Fruit fly (Drosophila melanogaster): ENCODE measurements around the gene CG14321.

Gene CG14321

DNA sequence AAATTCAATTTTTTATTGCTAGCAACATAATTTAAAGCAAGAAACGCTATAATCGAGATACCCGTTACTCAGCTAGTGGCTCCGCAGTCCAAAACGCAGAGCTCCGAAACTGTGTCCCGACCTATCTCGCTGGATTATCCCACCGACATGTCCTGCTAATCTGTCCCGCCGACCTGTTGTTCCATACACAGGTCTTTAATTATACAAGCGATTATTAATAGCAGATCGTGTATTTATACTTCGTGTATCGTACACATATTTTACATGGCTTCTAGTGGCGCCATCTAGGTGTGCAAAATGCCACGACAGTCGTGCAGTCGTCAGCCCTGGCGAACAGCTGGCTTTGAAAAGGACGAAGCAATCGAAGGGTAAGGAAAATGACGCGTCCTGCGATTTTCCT lies at the start of gene CG14321:
Gene CG14321, plus strand, starts transcription at position 338 of the 400 bp plus-strand sequence.
- TF ChIP-seq CG11504 (tag; optimal IDR thresholded peaks at IDR 0.05) (peak; percentile 22), CG11696 (GFP tag; IDR thresholded peaks at IDR 0.05) (no peak), CG15073 (GFP tag; optimal IDR thresholded peaks at IDR 0.05) (no peak), mirr (GFP tag; optimal IDR thresholded peaks at IDR 0.05) (no peak), CG4820 (GFP tag; optimal IDR thresholded peaks at IDR 0.05) (no peak), chn (GFP tag; optimal IDR thresholded peaks at IDR 0.05) (no peak), Dek (tag; optimal IDR thresholded peaks at IDR 0.05) (no peak), CG34422 (GFP tag; IDR thresholded peaks at IDR 0.05) (no peak; the same call in 2 of the 3 replicates), CG15269 (tag; optimal IDR thresholded peaks at IDR 0.05) (no peak), CG12236 (GFP tag; optimal IDR thresholded peaks at IDR 0.05) (no peak), H2.0 (GFP tag; IDR thresholded peaks at IDR 0.05) (no peak; the same call in 1 of the 2 replicates), vfl (GFP tag; optimal IDR thresholded peaks at IDR 0.05) (no peak), CG5953 (GFP tag; IDR thresholded peaks at IDR 0.05) (no peak), Ssrp (tag; optimal IDR thresholded peaks at IDR 0.05) (no peak), CG16813 (GFP tag; IDR thresholded peaks at IDR 0.05; ENCODE audit: partially characterized antibody) (peak; percentile 64), Chrac-16 (GFP tag; optimal IDR thresholded peaks at IDR 0.05) (no peak), pros (GFP tag; optimal IDR thresholded peaks at IDR 0.05) (no peak), CG13287 (GFP tag; IDR thresholded peaks at IDR 0.05; ENCODE audit: partially characterized antibody) (peak; percentile 49), CG42726 (GFP tag; IDR thresholded peaks at IDR 0.05; ENCODE audit: partially characterized antibody) (peak; percentile 82), mld (GFP tag; IDR thresholded peaks at IDR 0.05; ENCODE audit: partially characterized antibody) (peak; percentile 65; the same call in 1 of the 3 replicates), Atf6 (GFP tag; IDR thresholded peaks at IDR 0.05) (no peak), sc (optimal IDR thresholded peaks at IDR 0.05) (no peak), sc (GFP tag; optimal IDR thresholded peaks at IDR 0.05) (no peak), sens-2 (GFP tag; IDR thresholded peaks at IDR 0.05) (no peak), CG13894 (tag; optimal IDR thresholded peaks at IDR 0.05) (no peak), Bteb2 (GFP tag; optimal IDR thresholded peaks at IDR 0.05) (no peak), CG2678 (tag; optimal IDR thresholded peaks at IDR 0.05) (no peak), Xbp1 (GFP tag; optimal IDR thresholded peaks at IDR 0.05) (peak; percentile 19), fd102C (GFP tag; optimal IDR thresholded peaks at IDR 0.05) (no peak), CG6791 (GFP tag; IDR thresholded peaks at IDR 0.05; ENCODE audit: partially characterized antibody) (peak; percentile 58; the same call in 2 of the 3 replicates), HmgD (GFP tag; optimal IDR thresholded peaks at IDR 0.05) (peak; percentile 12), CG17612 (GFP tag; IDR thresholded peaks at IDR 0.05) (no peak), cwo (GFP tag; optimal IDR thresholded peaks at IDR 0.05) (no peak), prd (optimal IDR thresholded peaks at IDR 0.05) (no peak), prd (GFP tag; IDR thresholded peaks at IDR 0.05) (peak; percentile 14; the same call in 1 of the 3 replicates), Opbp (GFP tag; IDR thresholded peaks at IDR 0.05; ENCODE audit: partially characterized antibody) (peak; percentile 71; the same call in 2 of the 3 replicates), lov (optimal IDR thresholded peaks at IDR 0.05) (no peak), lov (GFP tag; IDR thresholded peaks at IDR 0.05) (no peak), CG15696 (tag; optimal IDR thresholded peaks at IDR 0.05) (no peak), Fer3 (tag; optimal IDR thresholded peaks at IDR 0.05) (no peak), gce (GFP tag; IDR thresholded peaks at IDR 0.05) (no peak), slou (GFP tag; optimal IDR thresholded peaks at IDR 0.05) (no peak), tup (GFP tag; optimal IDR thresholded peaks at IDR 0.05) (no peak), fu2 (GFP tag; optimal IDR thresholded peaks at IDR 0.05) (no peak), Dbx (GFP tag; IDR thresholded peaks at IDR 0.05) (peak; percentile 35; the same call in 1 of the 3 replicates), chinmo (GFP tag; IDR thresholded peaks at IDR 0.05; ENCODE audit: partially characterized antibody) (0 out of 4 replicates have a peak, but pooled peaks have one; percentile 14), pb (GFP tag; optimal IDR thresholded peaks at IDR 0.05) (no peak), CG5180 (GFP tag; optimal IDR thresholded peaks at IDR 0.05) (no peak), Gug (GFP tag; IDR thresholded peaks at IDR 0.05) (no peak), HLH54F (GFP tag; optimal IDR thresholded peaks at IDR 0.05) (no peak), tna (GFP tag; IDR thresholded peaks at IDR 0.05; ENCODE audit: partially characterized antibody) (peak; percentile 76)
